Fruit fly (Drosophila melanogaster) whole organism, embryonic: Measurements from ENCODE around the gene CG4709.

Experiments used
- Asciz ChIP-seq: fragments of 200-800 bp; sonication (Bioruptor generic); optimal IDR thresholded peaks from 2 replicates; lab custom pipeline; 2017; ENCODE audit warnings: missing biosample characterization, mild to moderate bottlenecking, missing genetic modification characterization, missing genetic modification reagents
- CG1024 ChIP-seq: fragments of 200-800 bp; sonication (Bioruptor generic); IDR thresholded peaks from 2 replicates; pipeline ENCODE4 v1.3.6; 2022; ENCODE audit warnings: missing biosample characterization, missing genetic modification characterization
- CG10274 ChIP-seq: fragments of 200-800 bp; sonication (Bioruptor generic); optimal IDR thresholded peaks from 3 replicates; lab custom pipeline; 2017; ENCODE audit warnings: missing biosample characterization, mild to moderate bottlenecking, missing genetic modification characterization
- CG10462 ChIP-seq: fragments of 200-800 bp; sonication (Bioruptor generic); optimal IDR thresholded peaks from 2 replicates; lab custom pipeline; 2016; ENCODE audit warnings: missing biosample characterization, missing genetic modification characterization
- CG11247 ChIP-seq: fragments of 200-800 bp; sonication (Bioruptor generic); IDR thresholded peaks from 2 replicates; pipeline ENCODE4 v1.3.6; 2022; ENCODE audit warnings: missing biosample characterization, missing genetic modification characterization
- CG11456 ChIP-seq: fragments of 200-800 bp; sonication (Bioruptor generic); IDR thresholded peaks from 3 replicates; pipeline ENCODE4 v1.3.6; 2022; ENCODE audit warnings: missing biosample characterization, missing genetic modification characterization
- CG12071 ChIP-seq: fragments of 200-800 bp; sonication (Bioruptor generic); optimal IDR thresholded peaks from 3 replicates; lab custom pipeline; 2018; ENCODE audit warnings: missing biosample characterization, mild to moderate bottlenecking, missing genetic modification characterization
- CG12236 ChIP-seq: fragments of 200-800 bp; sonication (Bioruptor generic); optimal IDR thresholded peaks from 2 replicates; lab custom pipeline; 2016; ENCODE audit warnings: missing biosample characterization, missing genetic modification characterization
- CG14441 ChIP-seq: fragments of 200-800 bp; sonication (Bioruptor generic); IDR thresholded peaks from 2 replicates; pipeline ENCODE4 v1.3.6; 2022; ENCODE audit warnings: missing biosample characterization, missing genetic modification characterization
- CG15601 ChIP-seq: fragments of 200-800 bp; sonication (Bioruptor generic); optimal IDR thresholded peaks from 3 replicates; lab custom pipeline; 2019; ENCODE audit warnings: missing biosample characterization, mild to moderate bottlenecking, missing genetic modification characterization, moderate library complexity
- CG16815 ChIP-seq: fragments of 200-800 bp; sonication (Bioruptor generic); optimal IDR thresholded peaks from 3 replicates; lab custom pipeline; 2017; ENCODE audit warnings: missing biosample characterization, mild to moderate bottlenecking, missing genetic modification characterization
- CG17385 ChIP-seq: fragments of 200-800 bp; sonication (Bioruptor generic); optimal IDR thresholded peaks from 3 replicates; lab custom pipeline; 2018; ENCODE audit warnings: missing biosample characterization, mild to moderate bottlenecking, missing genetic modification characterization
- CG18764 ChIP-seq: fragments of 200-800 bp; sonication (Bioruptor generic); optimal IDR thresholded peaks from 3 replicates; lab custom pipeline; 2016; ENCODE audit warnings: missing biosample characterization, missing genetic modification characterization
- CG2889 ChIP-seq: fragments of 200-800 bp; sonication (Bioruptor generic); IDR thresholded peaks from 3 replicates; pipeline ENCODE4 v1.3.6; 2022; ENCODE audit warnings: missing biosample characterization, missing genetic modification characterization
- CG3163 ChIP-seq: fragments of 200-800 bp; sonication (Bioruptor generic); optimal IDR thresholded peaks from 3 replicates; lab custom pipeline; 2016; ENCODE audit warnings: missing biosample characterization, missing genetic modification characterization
- CG34376 ChIP-seq: fragments of 200-800 bp; sonication (Bioruptor generic); optimal IDR thresholded peaks from 2 replicates; lab custom pipeline; 2018; ENCODE audit warnings: missing biosample characterization, mild to moderate bottlenecking, missing genetic modification characterization
- CG3726 ChIP-seq: fragments of 200-800 bp; sonication (Bioruptor generic); IDR thresholded peaks from 3 replicates; pipeline ENCODE4, ENCODE4 v1.3.6; 2022; ENCODE audit warnings: missing biosample characterization, missing genetic modification characterization
- CG3847 ChIP-seq: fragments of 200-800 bp; sonication (Bioruptor generic); IDR thresholded peaks from 2 replicates; pipeline ENCODE4 v1.3.6; 2022; ENCODE audit warnings: missing biosample characterization, missing genetic modification characterization
- CG43689 ChIP-seq: fragments of 200-800 bp; sonication (Bioruptor generic); IDR thresholded peaks from 2 replicates; pipeline ENCODE4 v1.3.6; 2022; ENCODE audit warnings: missing biosample characterization, missing genetic modification characterization
- CG4820 ChIP-seq: fragments of 200-800 bp; sonication (Bioruptor generic); optimal IDR thresholded peaks from 3 replicates; lab custom pipeline; 2016; ENCODE audit warnings: missing biosample characterization, missing genetic modification characterization
- CG5180 ChIP-seq: fragments of 200-800 bp; sonication (Bioruptor generic); optimal IDR thresholded peaks from 3 replicates; lab custom pipeline; 2017; ENCODE audit warnings: missing biosample characterization, missing genetic modification characterization, mild to moderate bottlenecking, moderate library complexity, missing genetic modification reagents
- CG5953 ChIP-seq: fragments of 200-800 bp; sonication (Bioruptor generic); IDR thresholded peaks from 2 replicates; pipeline ENCODE4 v1.3.6; 2022; ENCODE audit warnings: missing biosample characterization, missing genetic modification characterization
- CG7357 ChIP-seq: fragments of 200-800 bp; sonication (Bioruptor generic); IDR thresholded peaks from 3 replicates; pipeline ENCODE4 v1.3.6; 2022; ENCODE audit warnings: missing biosample characterization, missing genetic modification characterization
- CG7928 ChIP-seq: fragments of 200-800 bp; sonication (Bioruptor generic); optimal IDR thresholded peaks from 2 replicates; lab custom pipeline; 2017; ENCODE audit warnings: missing biosample characterization, mild to moderate bottlenecking, missing genetic modification characterization
- CoRest ChIP-seq: fragments of 200-800 bp; sonication (Bioruptor generic); optimal IDR thresholded peaks from 3 replicates; lab custom pipeline; 2018; ENCODE audit warnings: missing biosample characterization, mild to moderate bottlenecking, missing genetic modification characterization, moderate library complexity
- Doc2 ChIP-seq: fragments of 200-800 bp; sonication (Bioruptor generic); IDR thresholded peaks from 2 replicates; pipeline ENCODE4 v1.3.6; 2022; ENCODE audit warnings: missing biosample characterization, missing genetic modification characterization
- Doc3 ChIP-seq: fragments of 200-800 bp; sonication (Bioruptor generic); IDR thresholded peaks from 3 replicates; pipeline ENCODE4 v1.3.6; 2022; ENCODE audit warnings: missing biosample characterization, missing genetic modification characterization; ENCODE audit not compliant: partially characterized antibody
- Fer2 ChIP-seq: fragments of 200-800 bp; sonication (Bioruptor generic); optimal IDR thresholded peaks from 2 replicates; lab custom pipeline; 2018; ENCODE audit warnings: missing biosample characterization, mild to moderate bottlenecking, missing genetic modification characterization, moderate library complexity
- HLH4C ChIP-seq: fragments of 200-800 bp; sonication (Bioruptor generic); IDR thresholded peaks from 3 replicates; pipeline ENCODE4 v1.3.6; 2022; ENCODE audit warnings: missing biosample characterization, missing genetic modification characterization; ENCODE audit not compliant: partially characterized antibody
- HLHmδ ChIP-seq: fragments of 200-800 bp; sonication (Bioruptor generic); optimal IDR thresholded peaks from 2 replicates; lab custom pipeline; 2018; ENCODE audit warnings: missing biosample characterization, mild to moderate bottlenecking, missing genetic modification characterization, moderate library complexity
- NFAT ChIP-seq: fragments of 200-800 bp; sonication (Bioruptor generic); IDR thresholded peaks from 2 replicates; pipeline ENCODE4 v1.3.6; 2022; ENCODE audit warnings: missing biosample characterization, missing genetic modification characterization
- Side ChIP-seq: fragments of 200-800 bp; sonication (Bioruptor generic); optimal IDR thresholded peaks from 2 replicates; lab custom pipeline; 2016; ENCODE audit warnings: missing biosample characterization, missing genetic modification characterization
- TFAM ChIP-seq: fragments of 200-800 bp; sonication (Bioruptor generic); optimal IDR thresholded peaks from 2 replicates; lab custom pipeline; 2017; ENCODE audit warnings: missing biosample characterization, missing genetic modification characterization, inconsistent platforms
- ase ChIP-seq: fragments of 200-800 bp; sonication (Bioruptor generic); IDR thresholded peaks from 3 replicates; pipeline ENCODE4 v1.3.6; 2022; ENCODE audit warnings: missing biosample characterization, missing genetic modification characterization
- bab2 ChIP-seq: fragments of 200-800 bp; sonication (Bioruptor generic); optimal IDR thresholded peaks from 2 replicates; lab custom pipeline; 2016; ENCODE audit warnings: missing biosample characterization, missing genetic modification characterization
- cwo ChIP-seq: fragments of 200-800 bp; sonication (Bioruptor generic); optimal IDR thresholded peaks from 3 replicates; lab custom pipeline; 2017; ENCODE audit warnings: missing biosample characterization, missing genetic modification characterization, mild to moderate bottlenecking, moderate library complexity, missing genetic modification reagents
- ems ChIP-seq: fragments of 200-800 bp; sonication (Bioruptor generic); optimal IDR thresholded peaks from 3 replicates; lab custom pipeline; 2016; ENCODE audit warnings: missing biosample characterization, missing genetic modification characterization
- fd3F ChIP-seq: fragments of 200-800 bp; sonication (Bioruptor generic); optimal IDR thresholded peaks from 2 replicates; lab custom pipeline; 2018; ENCODE audit warnings: missing biosample characterization, mild to moderate bottlenecking, missing genetic modification characterization, moderate library complexity
- fd96Cb ChIP-seq: fragments of 200-800 bp; sonication (Bioruptor generic); optimal IDR thresholded peaks from 2 replicates; lab custom pipeline; 2018; ENCODE audit warnings: missing biosample characterization, mild to moderate bottlenecking, missing genetic modification characterization, moderate library complexity
- gcm ChIP-seq: fragments of 200-800 bp; sonication (Bioruptor generic); optimal IDR thresholded peaks from 2 replicates; lab custom pipeline; 2019; ENCODE audit warnings: missing biosample characterization, mild to moderate bottlenecking, missing genetic modification characterization, moderate library complexity
- grau ChIP-seq: fragments of 200-800 bp; optimal IDR thresholded peaks from 3 replicates; lab custom pipeline; 2019; ENCODE audit warnings: missing biosample characterization, mild to moderate bottlenecking, missing genetic modification characterization, moderate library complexity
- grn ChIP-seq: fragments of 200-800 bp; sonication (Bioruptor generic); optimal IDR thresholded peaks from 3 replicates; lab custom pipeline; 2017; ENCODE audit warnings: missing biosample characterization, missing genetic modification characterization
- ind ChIP-seq: fragments of 200-800 bp; sonication (Bioruptor generic); optimal IDR thresholded peaks from 3 replicates; lab custom pipeline; 2016; ENCODE audit warnings: missing biosample characterization, missing genetic modification characterization
- pb ChIP-seq: fragments of 200-800 bp; sonication (Bioruptor generic); optimal IDR thresholded peaks from 3 replicates; lab custom pipeline; 2016; ENCODE audit warnings: missing biosample characterization, missing genetic modification characterization
- sima ChIP-seq: fragments of 200-800 bp; sonication (Bioruptor generic); optimal IDR thresholded peaks from 2 replicates; lab custom pipeline; 2016; ENCODE audit warnings: missing biosample characterization, missing genetic modification characterization
- sisA ChIP-seq: fragments of 200-800 bp; sonication (Bioruptor generic); IDR thresholded peaks from 2 replicates; pipeline ENCODE4 v1.3.6; 2022; ENCODE audit warnings: missing biosample characterization, missing genetic modification characterization
- sr ChIP-seq: fragments of 200-800 bp; sonication (Bioruptor generic); IDR thresholded peaks from 3 replicates; pipeline ENCODE4 v1.3.6; 2022; ENCODE audit warnings: missing biosample characterization, missing genetic modification characterization
- unc-4 ChIP-seq: fragments of 200-800 bp; sonication (Bioruptor generic); IDR thresholded peaks from 2 replicates; pipeline ENCODE4 v1.3.6; 2022; ENCODE audit warnings: missing biosample characterization, missing genetic modification characterization; ENCODE audit not compliant: partially characterized antibody
- wor ChIP-seq: fragments of 200-800 bp; sonication (Bioruptor generic); IDR thresholded peaks from 2 replicates; pipeline ENCODE4 v1.3.6; 2022; ENCODE audit warnings: missing biosample characterization, missing genetic modification characterization

CG4709 gene

DNA sequence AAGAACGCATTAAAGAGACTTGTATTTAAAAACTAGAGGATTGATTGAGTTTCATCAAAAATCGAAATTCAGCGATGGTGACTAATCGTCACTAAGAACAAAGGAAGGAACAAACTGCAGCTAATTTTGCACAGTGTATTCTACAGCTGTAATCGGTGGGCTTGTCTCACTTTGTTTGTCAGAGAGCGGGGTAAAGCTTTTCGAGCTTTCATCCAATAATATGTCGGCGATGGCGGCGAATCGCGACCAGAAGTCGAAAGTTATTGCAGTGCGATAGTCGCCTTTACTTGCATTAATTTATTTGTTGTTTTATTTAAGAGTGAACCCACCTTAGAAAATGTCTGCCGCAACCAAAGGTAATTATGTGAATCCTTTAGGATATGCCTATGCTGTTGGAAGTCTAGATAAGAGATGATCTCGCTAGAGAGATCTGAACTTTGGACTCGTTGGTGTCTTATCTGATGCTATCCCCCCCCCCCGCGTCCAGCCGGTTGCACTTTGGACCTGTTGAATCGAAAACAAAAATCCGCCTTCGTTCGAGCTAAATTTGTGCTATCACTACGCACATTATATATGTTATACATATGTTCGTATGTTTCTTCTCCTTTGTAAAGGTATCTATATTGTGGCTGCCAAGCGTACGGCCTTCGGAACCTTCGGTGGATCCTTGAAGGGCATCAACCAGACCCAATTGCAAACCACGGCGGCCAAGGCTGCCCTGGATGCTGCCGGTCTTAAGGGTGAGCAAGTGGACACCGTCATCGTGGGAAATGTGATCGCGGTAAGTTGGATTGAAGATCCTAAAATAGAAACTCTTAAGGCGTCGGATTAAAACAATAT lies 38.9 kb upstream of the CG4709 start, which contains the start of gene yip2 (continued):
- TF ChIP-seq cwo (GFP tag; lab: Kevin White, UChicago) (peak; percentile 35), CG7928 (GFP tag; lab: Kevin White, UChicago) (no peak), CG11247 (GFP tag; lab: Robert Waterston, UW) (peak; percentile 40), CG7357 (GFP tag; lab: Robert Waterston, UW) (no peak), wor (GFP tag; lab: Robert Waterston, UW) (no peak), CG15601 (tag; lab: Kevin White, UChicago) (peak; percentile 30), fd96Cb (tag; lab: Kevin White, UChicago) (peak; percentile 1), Doc2 (GFP tag; lab: Robert Waterston, UW) (no peak), sr (no peak), TFAM (GFP tag; lab: Kevin White, UChicago) (no peak), bab2 (GFP tag; lab: Kevin White, UChicago) (peak; percentile 61), ind (GFP tag; lab: Kevin White, UChicago) (peak; percentile 61), Side (peak; percentile 30), HLHmδ (GFP tag; lab: Kevin White, UChicago) (no peak), CG3163 (GFP tag; lab: Kevin White, UChicago) (peak; percentile 48), NFAT (peak; percentile 60; the same call in 1 of the 2 replicates), HLH4C (GFP tag; lab: Robert Waterston, UW) (no peak), Asciz (GFP tag; lab: Kevin White, UChicago) (peak; percentile 22), grn (GFP tag; lab: Kevin White, UChicago) (peak; percentile 78), Fer2 (tag; lab: Kevin White, UChicago) (no peak), CG2889 (GFP tag; lab: Robert Waterston, UW) (0 out of 3 replicates have a peak, but pooled peaks have one; percentile 25), CG43689 (GFP tag; lab: Robert Waterston, UW) (no peak), pb (GFP tag; lab: Kevin White, UChicago) (no peak), CG14441 (GFP tag; lab: Robert Waterston, UW) (peak; percentile 49), CG10462 (GFP tag; lab: Kevin White, UChicago) (peak; percentile 18), ase (GFP tag; lab: Robert Waterston, UW) (peak; percentile 49; the same call in 1 of the 3 replicates), Doc3 (GFP tag; lab: Robert Waterston, UW) (no peak), CG3847 (GFP tag; lab: Robert Waterston, UW) (peak; percentile 42; the same call in 1 of the 2 replicates), CG18764 (GFP tag; lab: Kevin White, UChicago) (peak; percentile 1), CG1024 (GFP tag; lab: Robert Waterston, UW) (0 out of 2 replicates have a peak, but pooled peaks have one; percentile 23), CG12236 (GFP tag; lab: Kevin White, UChicago) (peak; percentile 17), CoRest (tag; lab: Kevin White, UChicago) (peak; percentile 42), sisA (GFP tag; lab: Robert Waterston, UW) (0 out of 2 replicates have a peak, but pooled peaks have one; percentile 17), CG34376 (peak; percentile 96), ems (GFP tag; lab: Kevin White, UChicago) (peak; percentile 17), CG5953 (GFP tag; lab: Robert Waterston, UW) (no peak), CG4820 (no peak), gcm (GFP tag; lab: Kevin White, UChicago) (peak; percentile 57), unc-4 (no peak), grau (peak; percentile 70), CG11456 (GFP tag; lab: Robert Waterston, UW) (peak; percentile 63; the same call in 2 of the 3 replicates), CG5180 (GFP tag; lab: Kevin White, UChicago) (peak; percentile 29), CG10274 (no peak), CG16815 (no peak), CG3726 (GFP tag; lab: Robert Waterston, UW) (no peak), fd3F (GFP tag; lab: Kevin White, UChicago) (peak; percentile 41), sima (no peak), CG17385 (peak; percentile 69), CG12071 (GFP tag; lab: Kevin White, UChicago) (peak; percentile 62)
